Worm (Caenorhabditis elegans) whole organism, L3 larva: Measurements from ENCODE around the gene aos-1.
A peak's percentile ranks its signal among the peaks of the same experiment; 100 is the strongest.

Source experiments
- R02D3.7 ChIP-seq: fragments of 150-350 bp; optimal IDR thresholded peaks from 2 replicates; lab custom pipeline; 2014; ENCODE audit warnings: missing biosample characterization, missing genetic modification characterization
- ZK546.5 ChIP-seq: sonication (generic microtip); optimal IDR thresholded peaks from 2 replicates; lab custom pipeline; 2017; ENCODE audit warnings: missing biosample characterization, missing genetic modification characterization
- aly-2 ChIP-seq: fragments of 150-350 bp; optimal IDR thresholded peaks from 2 replicates; lab custom pipeline; 2014; ENCODE audit warnings: missing biosample characterization, missing genetic modification characterization
- ama-1 ChIP-seq: fragments of 150-350 bp; optimal IDR thresholded peaks from 2 replicates; lab custom pipeline; 2018
- ceh-28 ChIP-seq: fragments of 150-350 bp; optimal IDR thresholded peaks from 2 replicates; lab custom pipeline; 2014; ENCODE audit warnings: missing biosample characterization, missing genetic modification reagents, missing genetic modification characterization
- ceh-82 ChIP-seq: fragments of 150-350 bp; optimal IDR thresholded peaks from 2 replicates; lab custom pipeline; 2014; ENCODE audit warnings: missing biosample characterization, missing genetic modification characterization
- egl-27 ChIP-seq: sonication (generic microtip); optimal IDR thresholded peaks from 4 replicates; lab custom pipeline; 2017; ENCODE audit warnings: missing biosample characterization, missing genetic modification reagents, missing genetic modification characterization
- egl-5 ChIP-seq: fragments of 150-350 bp; optimal IDR thresholded peaks from 2 replicates; lab custom pipeline; 2017; ENCODE audit warnings: missing biosample characterization, missing genetic modification reagents, missing genetic modification characterization, inconsistent platforms
- elt-1 ChIP-seq: fragments of 150-350 bp; optimal IDR thresholded peaks from 2 replicates; lab custom pipeline; 2014; ENCODE audit warnings: missing biosample characterization, missing genetic modification characterization
- elt-2 ChIP-seq: sonication (generic microtip); optimal IDR thresholded peaks from 2 replicates; lab custom pipeline; 2016; ENCODE audit warnings: missing genetic modification reagents, mild to moderate bottlenecking, missing genetic modification characterization, missing compliant biosample characterization
- elt-3 ChIP-seq, 3 experiments: fragments of 150-350 bp in 1 of 3; sonication (generic microtip) in 2 of 3; optimal IDR thresholded peaks; 2 replicates in 2 of 3; 4 replicates in 1 of 3; lab custom pipeline; 2014 to 2017; ENCODE audit warnings: missing biosample characterization in 3 of 3, missing genetic modification characterization in 3 of 3
- fkh-2 ChIP-seq: fragments of 150-350 bp; optimal IDR thresholded peaks from 2 replicates; lab custom pipeline; 2014; ENCODE audit warnings: missing biosample characterization, missing genetic modification reagents, missing genetic modification characterization
- fos-1 ChIP-seq: fragments of 150-350 bp; optimal IDR thresholded peaks from 2 replicates; lab custom pipeline; 2014; ENCODE audit warnings: missing biosample characterization, missing genetic modification characterization
- hmg-11 ChIP-seq: sonication (generic microtip); optimal IDR thresholded peaks from 2 replicates; lab custom pipeline; 2016; ENCODE audit warnings: missing genetic modification characterization, missing compliant biosample characterization
- jun-1 ChIP-seq: fragments of 150-350 bp; optimal IDR thresholded peaks from 2 replicates; lab custom pipeline; 2014; ENCODE audit warnings: missing biosample characterization, missing genetic modification reagents, missing genetic modification characterization
- lin-15B ChIP-seq: fragments of 150-350 bp; optimal IDR thresholded peaks from 2 replicates; lab custom pipeline; 2014; ENCODE audit warnings: missing biosample characterization, missing genetic modification characterization
- lin-39 ChIP-seq: fragments of 150-350 bp; optimal IDR thresholded peaks from 2 replicates; lab custom pipeline; 2018; ENCODE audit warnings: missing biosample characterization, missing genetic modification reagents, missing genetic modification characterization
- lsy-12 ChIP-seq: sonication (generic microtip); optimal IDR thresholded peaks from 2 replicates; lab custom pipeline; 2016; ENCODE audit warnings: mild to moderate bottlenecking, missing genetic modification characterization, missing compliant biosample characterization
- mdl-1 ChIP-seq: fragments of 150-350 bp; optimal IDR thresholded peaks from 2 replicates; lab custom pipeline; 2014; ENCODE audit warnings: missing biosample characterization, missing genetic modification characterization
- mml-1 ChIP-seq: fragments of 150-350 bp; sonication (generic microtip); optimal IDR thresholded peaks from 3 replicates; lab custom pipeline; 2014; ENCODE audit warnings: missing biosample characterization, missing genetic modification characterization
- nfya-1 ChIP-seq: sonication (generic microtip); optimal IDR thresholded peaks from 2 replicates; lab custom pipeline; 2017; ENCODE audit warnings: missing genetic modification characterization, mild to moderate bottlenecking, missing compliant biosample characterization, antibody characterized with exemption, moderate library complexity; ENCODE audit not compliant: insufficient read depth
- nhr-11 ChIP-seq: fragments of 150-350 bp; optimal IDR thresholded peaks from 2 replicates; lab custom pipeline; 2014; ENCODE audit warnings: missing biosample characterization, missing genetic modification characterization
- nhr-23 ChIP-seq: fragments of 150-350 bp; optimal IDR thresholded peaks from 2 replicates; lab custom pipeline; 2014; ENCODE audit warnings: missing biosample characterization, missing genetic modification reagents, missing genetic modification characterization
- nhr-237 ChIP-seq: fragments of 150-350 bp; optimal IDR thresholded peaks from 2 replicates; lab custom pipeline; 2014; ENCODE audit warnings: missing biosample characterization, missing genetic modification characterization
- nhr-28 ChIP-seq: fragments of 150-350 bp; optimal IDR thresholded peaks from 2 replicates; lab custom pipeline; 2014; ENCODE audit warnings: missing biosample characterization, missing genetic modification characterization
- nhr-43 ChIP-seq: sonication (generic microtip); optimal IDR thresholded peaks from 2 replicates; lab custom pipeline; 2016; ENCODE audit warnings: mild to moderate bottlenecking, missing genetic modification characterization, missing compliant biosample characterization; ENCODE audit not compliant: poor library complexity, severe bottlenecking
- nhr-67 ChIP-seq: fragments of 150-350 bp; optimal IDR thresholded peaks from 2 replicates; lab custom pipeline; 2014; ENCODE audit warnings: missing biosample characterization, missing genetic modification characterization
- nhr-77 ChIP-seq: fragments of 150-350 bp; optimal IDR thresholded peaks from 2 replicates; lab custom pipeline; 2014; ENCODE audit warnings: missing biosample characterization, missing genetic modification characterization
- pha-4 ChIP-seq: fragments of 150-350 bp; optimal IDR thresholded peaks from 2 replicates; lab custom pipeline; 2014; ENCODE audit warnings: missing biosample characterization, missing genetic modification reagents, missing genetic modification characterization
- pqm-1 ChIP-seq: fragments of 150-350 bp; optimal IDR thresholded peaks from 2 replicates; lab custom pipeline; 2017; ENCODE audit warnings: missing biosample characterization, missing genetic modification characterization, inconsistent platforms
- sea-2 ChIP-seq: fragments of 150-350 bp; sonication (generic microtip); optimal IDR thresholded peaks from 4 replicates; lab custom pipeline; 2014; ENCODE audit warnings: missing biosample characterization, missing genetic modification reagents, missing genetic modification characterization
- snpc-4 ChIP-seq: fragments of 150-350 bp; optimal IDR thresholded peaks from 2 replicates; lab custom pipeline; 2014; ENCODE audit warnings: missing biosample characterization, missing genetic modification characterization
- tbx-2 ChIP-seq: sonication (generic microtip); optimal IDR thresholded peaks from 2 replicates; lab custom pipeline; 2016; ENCODE audit warnings: mild to moderate bottlenecking, missing genetic modification characterization, missing compliant biosample characterization
- unc-62 ChIP-seq: fragments of 150-350 bp; sonication (generic microtip); optimal IDR thresholded peaks from 4 replicates; lab custom pipeline; 2014; ENCODE audit warnings: missing biosample characterization, missing genetic modification reagents, missing genetic modification characterization
- zag-1 ChIP-seq: fragments of 150-350 bp; optimal IDR thresholded peaks from 2 replicates; lab custom pipeline; 2014; ENCODE audit warnings: missing biosample characterization, missing genetic modification characterization
- ztf-11 ChIP-seq: fragments of 150-350 bp; optimal IDR thresholded peaks from 2 replicates; lab custom pipeline; 2014; ENCODE audit warnings: missing biosample characterization, missing genetic modification characterization
- ztf-4 ChIP-seq: fragments of 150-350 bp; optimal IDR thresholded peaks from 2 replicates; lab custom pipeline; 2014; ENCODE audit warnings: missing biosample characterization, missing genetic modification characterization

Gene aos-1

DNA sequence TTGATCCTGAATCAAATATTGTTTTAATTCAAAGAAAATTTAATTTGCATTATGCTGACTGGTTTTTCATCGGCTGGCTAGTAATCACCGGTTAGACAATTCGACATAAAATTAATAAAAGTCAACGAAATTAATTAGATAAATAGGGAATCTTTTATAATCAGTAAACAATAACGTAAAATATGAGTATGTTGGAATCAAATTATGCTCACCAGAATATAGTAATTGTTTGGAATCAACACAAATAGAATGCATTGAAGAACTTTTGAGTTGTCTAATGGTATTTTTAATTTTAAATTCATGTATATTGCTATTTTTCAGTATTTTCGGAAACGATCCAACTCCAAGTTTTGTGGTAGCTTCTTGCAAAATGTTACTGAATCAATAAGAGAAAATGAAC, 24.7 kb downstream of the aos-1 start, which contains the start of gene C08B6.2:
Gene C08B6.2, plus strand, starts transcription at position 301 of the 400 bp plus-strand sequence.
- TF ChIP-seq unc-62 (GFP tag; lab: Kevin White, UChicago) = no peak
- no peak for TF ChIP-seq nhr-237
- no peak for TF ChIP-seq elt-1 (tag; lab: Kevin White, UChicago)
- no peak for TF ChIP-seq lin-15B
- TF ChIP-seq nhr-43 = no peak
- TF ChIP-seq nhr-77 (tag; lab: Kevin White, UChicago) = no peak
- no peak for TF ChIP-seq sea-2 (GFP tag; lab: Kevin White, UChicago)
- TF ChIP-seq mdl-1 (tag; lab: Kevin White, UChicago) = no peak
- no peak for TF ChIP-seq egl-5 (tag; lab: Kevin White, UChicago)
- TF ChIP-seq nhr-67 (tag; lab: Kevin White, UChicago) = no peak
- no peak for TF ChIP-seq ceh-82 (tag; lab: Kevin White, UChicago)
- TF ChIP-seq ZK546.5 (tag; lab: Kevin White, UChicago) = no peak
- no peak for TF ChIP-seq nhr-23 (tag; lab: Kevin White, UChicago)
- TF ChIP-seq elt-2 (tag; lab: Kevin White, UChicago) = no peak
- TF ChIP-seq fkh-2 (tag; lab: Kevin White, UChicago) = no peak
- TF ChIP-seq zag-1 = no peak

ce11 chrV:10104785-10105310, 25.2 kb downstream of the aos-1 start, which contains the start of gene ugt-17:
TSS of gene ugt-17 (minus strand) at chrV:10104964.
- TF ChIP-seq pqm-1 (tag; lab: Kevin White, UChicago) = peak; percentile 90
- TF ChIP-seq elt-2 (tag; lab: Kevin White, UChicago) = peak; percentile 76
- no peak for TF ChIP-seq lsy-12
- TF ChIP-seq pha-4 (tag; lab: Kevin White, UChicago) = peak; percentile 51

DNA sequence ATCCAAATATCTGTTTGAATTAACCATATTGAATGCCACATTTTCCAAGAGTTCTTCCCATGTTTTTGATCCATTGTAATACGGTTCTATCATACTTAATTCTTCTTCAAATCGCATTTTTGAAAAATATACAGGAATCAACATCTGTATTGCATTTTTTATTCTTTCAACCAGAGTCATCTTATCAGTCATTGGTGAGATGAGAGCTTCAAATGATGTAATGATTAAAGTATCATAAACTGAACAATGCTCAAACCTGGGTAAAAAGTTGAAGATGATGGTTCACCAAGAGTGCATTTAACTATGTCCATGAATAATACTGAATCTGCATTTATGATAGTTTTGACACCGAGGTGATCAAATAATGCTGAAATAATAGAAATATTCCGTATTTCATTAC, 26.3 kb downstream of the aos-1 start:
- TF ChIP-seq lsy-12 (no peak), unc-62 (GFP tag; lab: Kevin White, UChicago) (no peak), egl-5 (tag; lab: Kevin White, UChicago) (no peak), pqm-1 (tag; lab: Kevin White, UChicago) (peak; percentile 11), elt-2 (tag; lab: Kevin White, UChicago) (peak; percentile 69), nhr-67 (tag; lab: Kevin White, UChicago) (no peak), ceh-82 (tag; lab: Kevin White, UChicago) (no peak)

DNA sequence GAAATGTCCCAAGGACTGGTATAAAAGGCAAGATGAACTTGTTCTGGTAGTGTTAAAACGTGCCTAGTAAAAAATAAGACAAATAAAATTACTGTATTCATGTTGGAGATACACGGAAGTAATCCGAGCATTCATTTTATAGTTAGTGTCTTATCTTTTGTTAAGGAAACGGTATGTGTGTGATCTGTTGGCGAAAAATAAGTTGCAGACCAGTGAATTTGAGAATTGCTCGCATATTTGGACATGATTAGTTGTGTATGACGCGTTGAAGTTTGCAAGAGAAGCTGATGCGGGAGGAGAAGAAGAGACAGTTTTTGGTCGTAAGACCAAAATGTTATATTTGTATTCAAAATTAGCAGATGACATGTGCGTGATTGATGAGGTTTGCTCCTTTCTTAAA, 28.2 kb downstream of the aos-1 start, which contains the start of gene C08B6.14:
Gene C08B6.14, minus strand, starts transcription at position 101 of the 400 bp plus-strand sequence.
- no peak for TF ChIP-seq ama-1 (lab: Kevin White, UChicago)
- no peak for TF ChIP-seq nhr-23 (tag; lab: Kevin White, UChicago)
- TF ChIP-seq fos-1 = no peak
- no peak for TF ChIP-seq pha-4 (tag; lab: Kevin White, UChicago)
- no peak for TF ChIP-seq nhr-237
- no peak for TF ChIP-seq snpc-4
- TF ChIP-seq R02D3.7 (tag; lab: Kevin White, UChicago) = no peak
- TF ChIP-seq lin-15B = no peak
- TF ChIP-seq, all 47 proteins: peak for 0

- TF ChIP-seq nhr-67 (tag; lab: Kevin White, UChicago) = no peak
- TF ChIP-seq ama-1 (lab: Kevin White, UChicago) = no peak
- no peak for TF ChIP-seq ztf-11
- no peak for TF ChIP-seq ZK546.5 (tag; lab: Kevin White, UChicago)
- TF ChIP-seq mml-1 (tag; lab: Kevin White, UChicago) = no peak
- TF ChIP-seq jun-1 (tag; lab: Kevin White, UChicago) = no peak
- no peak for TF ChIP-seq egl-27
- peak; percentile 61 for TF ChIP-seq elt-2 (tag; lab: Kevin White, UChicago)
- no peak for TF ChIP-seq ceh-28 (tag; lab: Kevin White, UChicago)
Measured at ce11 chrV:10098429-10098828, 31.7 kb downstream of the aos-1 start, which contains the start of gene ugt-47. TSS of gene ugt-47 (minus strand) at chrV:10098597.

DNA sequence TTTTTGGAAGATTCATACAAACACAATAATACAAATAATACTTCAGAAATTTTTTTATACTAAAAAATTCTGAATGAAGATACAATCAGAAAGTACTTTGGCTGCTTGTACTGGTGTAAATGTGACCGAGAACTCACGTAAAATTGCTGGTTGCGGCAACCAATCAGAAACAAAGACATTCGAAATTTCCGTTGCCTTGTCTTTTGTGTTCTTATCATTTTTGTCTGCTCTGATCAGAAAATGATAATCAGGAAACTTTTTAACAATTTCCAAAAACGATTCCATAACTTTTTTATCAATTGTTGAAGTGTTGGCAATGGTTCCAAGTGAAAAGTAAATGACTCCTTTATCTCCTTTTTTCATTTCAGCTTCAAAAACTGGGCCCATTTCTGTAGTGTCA, 33.2 kb downstream of the aos-1 start:
- TF ChIP-seq sea-2 (GFP tag; lab: Kevin White, UChicago) (no peak), ztf-11 (no peak), fkh-2 (tag; lab: Kevin White, UChicago) (no peak), aly-2 (tag; lab: Kevin White, UChicago) (no peak), elt-2 (tag; lab: Kevin White, UChicago) (peak; percentile 92), ama-1 (lab: Kevin White, UChicago) (no peak), nhr-237 (no peak), mml-1 (tag; lab: Kevin White, UChicago) (no peak), ztf-4 (no peak), snpc-4 (no peak), elt-3 (tag; optimal IDR thresholded peaks at IDR 0.05; lab: Kevin White, UChicago) (no peak), egl-5 (tag; lab: Kevin White, UChicago) (no peak), nfya-1 (tag; lab: Kevin White, UChicago) (peak; percentile 62), hmg-11 (tag; lab: Kevin White, UChicago) (no peak), zag-1 (no peak), ceh-28 (tag; lab: Kevin White, UChicago) (no peak), nhr-77 (tag; lab: Kevin White, UChicago) (no peak), nhr-11 (tag; lab: Kevin White, UChicago) (no peak), ZK546.5 (tag; lab: Kevin White, UChicago) (no peak), nhr-28 (no peak), nhr-67 (tag; lab: Kevin White, UChicago) (no peak), fos-1 (no peak), lin-39 (tag; lab: Kevin White, UChicago) (no peak), nhr-43 (no peak), lsy-12 (no peak), egl-27 (no peak), R02D3.7 (tag; lab: Kevin White, UChicago) (no peak), tbx-2 (tag; lab: Kevin White, UChicago) (no peak), pqm-1 (tag; lab: Kevin White, UChicago) (peak; percentile 60), mdl-1 (tag; lab: Kevin White, UChicago) (no peak)
